Worm (Caenorhabditis elegans): Measurements from ENCODE around the gene vit-2.

ce11 chrX:5117571-5117970, 16.7 kb downstream of the vit-2 start:
- TF ChIP-seq him-1 (tag; optimal IDR thresholded peaks at IDR 0.05), result no peak
- TF ChIP-seq dao-5 (tag; optimal IDR thresholded peaks at IDR 0.05), result no peak
- no peak for TF ChIP-seq W03F9.2 (tag; optimal IDR thresholded peaks at IDR 0.05)
